Fruit fly (Drosophila melanogaster) whole organism, embryonic: ENCODE measurements around the gene CG6724.

Source experiments
- BEAF-32 ChIP-seq: fragments of 200-800 bp; sonication (Bioruptor generic); optimal IDR thresholded peaks from 3 replicates; lab custom pipeline; 2017; ENCODE audit warnings: missing biosample characterization, missing genetic modification characterization, mild to moderate bottlenecking, moderate library complexity, missing genetic modification reagents
- Blimp-1 ChIP-seq: fragments of 200-800 bp; sonication (Bioruptor generic); optimal IDR thresholded peaks from 3 replicates; lab custom pipeline; 2018; ENCODE audit warnings: missing biosample characterization, missing genetic modification characterization, mild to moderate bottlenecking, moderate library complexity, missing genetic modification reagents
- CG10274 ChIP-seq: fragments of 200-800 bp; sonication (Bioruptor generic); optimal IDR thresholded peaks from 3 replicates; lab custom pipeline; 2017; ENCODE audit warnings: missing biosample characterization, mild to moderate bottlenecking, missing genetic modification characterization
- CG10979 ChIP-seq: fragments of 200-800 bp; sonication (Bioruptor generic); optimal IDR thresholded peaks from 2 replicates; lab custom pipeline; 2018; ENCODE audit warnings: missing biosample characterization, mild to moderate bottlenecking, missing genetic modification characterization, moderate library complexity
- CG11085 ChIP-seq: fragments of 200-800 bp; sonication (Bioruptor generic); IDR thresholded peaks from 2 replicates; pipeline ENCODE4 v1.3.6; 2022; ENCODE audit warnings: missing biosample characterization, missing genetic modification characterization
- CG11695 ChIP-seq: fragments of 200-800 bp; sonication (Bioruptor generic); IDR thresholded peaks from 3 replicates; pipeline ENCODE4 v1.3.6; 2022; ENCODE audit warnings: missing biosample characterization, missing genetic modification characterization
- CG11696 ChIP-seq: fragments of 200-800 bp; sonication (Bioruptor generic); IDR thresholded peaks from 2 replicates; pipeline ENCODE4 v1.3.6; 2022; ENCODE audit warnings: missing biosample characterization, missing genetic modification characterization
- CG14965 ChIP-seq: fragments of 200-800 bp; sonication (Bioruptor generic); optimal IDR thresholded peaks from 2 replicates; lab custom pipeline; 2016; ENCODE audit warnings: missing biosample characterization, missing genetic modification characterization, borderline replicate concordance
- CG16779 ChIP-seq: fragments of 200-800 bp; sonication (Bioruptor generic); IDR thresholded peaks from 2 replicates; pipeline ENCODE4 v1.3.6; 2022; ENCODE audit warnings: missing biosample characterization, missing genetic modification characterization
- CG17359 ChIP-seq: fragments of 200-800 bp; sonication (Bioruptor generic); optimal IDR thresholded peaks from 3 replicates; lab custom pipeline; 2018; ENCODE audit warnings: missing biosample characterization, mild to moderate bottlenecking, missing genetic modification characterization, moderate library complexity
- CG18011 ChIP-seq: fragments of 200-800 bp; sonication (Bioruptor generic); optimal IDR thresholded peaks from 2 replicates; lab custom pipeline; 2017; ENCODE audit warnings: missing biosample characterization, missing genetic modification characterization, mild to moderate bottlenecking, moderate library complexity, missing genotype
- CG2875 ChIP-seq: fragments of 200-800 bp; sonication (Bioruptor generic); optimal IDR thresholded peaks from 2 replicates; lab custom pipeline; 2017; ENCODE audit warnings: missing biosample characterization, mild to moderate bottlenecking, missing genetic modification characterization, missing genetic modification reagents
- CG2889 ChIP-seq: fragments of 200-800 bp; sonication (Bioruptor generic); IDR thresholded peaks from 3 replicates; pipeline ENCODE4 v1.3.6; 2022; ENCODE audit warnings: missing biosample characterization, missing genetic modification characterization
- CG43689 ChIP-seq: fragments of 200-800 bp; sonication (Bioruptor generic); IDR thresholded peaks from 2 replicates; pipeline ENCODE4 v1.3.6; 2022; ENCODE audit warnings: missing biosample characterization, missing genetic modification characterization
- CG4404 ChIP-seq: fragments of 200-800 bp; sonication (Bioruptor generic); IDR thresholded peaks from 2 replicates; pipeline ENCODE4 v1.3.6; 2022; ENCODE audit warnings: missing biosample characterization, missing genetic modification characterization
- CG7271 ChIP-seq: fragments of 200-800 bp; sonication (Bioruptor generic); optimal IDR thresholded peaks from 2 replicates; lab custom pipeline; 2018; ENCODE audit warnings: missing biosample characterization, mild to moderate bottlenecking, missing genetic modification characterization, moderate library complexity
- CG7745 ChIP-seq: fragments of 200-800 bp; sonication (Bioruptor generic); optimal IDR thresholded peaks from 2 replicates; lab custom pipeline; 2018; ENCODE audit warnings: missing biosample characterization, mild to moderate bottlenecking, missing genetic modification characterization, moderate library complexity
- CG7839 ChIP-seq: fragments of 200-800 bp; sonication (Bioruptor generic); optimal IDR thresholded peaks from 3 replicates; lab custom pipeline; 2018; ENCODE audit warnings: missing biosample characterization, mild to moderate bottlenecking, missing genetic modification characterization, moderate library complexity
- CG7928 ChIP-seq: fragments of 200-800 bp; sonication (Bioruptor generic); optimal IDR thresholded peaks from 2 replicates; lab custom pipeline; 2017; ENCODE audit warnings: missing biosample characterization, mild to moderate bottlenecking, missing genetic modification characterization
- CG9437 ChIP-seq: fragments of 200-800 bp; sonication (Bioruptor generic); optimal IDR thresholded peaks from 2 replicates; lab custom pipeline; 2018; ENCODE audit warnings: missing biosample characterization, mild to moderate bottlenecking, missing genetic modification characterization
- CG9817 ChIP-seq: fragments of 200-800 bp; sonication (Bioruptor generic); optimal IDR thresholded peaks from 2 replicates; lab custom pipeline; 2018; ENCODE audit warnings: missing biosample characterization, mild to moderate bottlenecking, missing genetic modification characterization, moderate library complexity
- CoRest ChIP-seq: fragments of 200-800 bp; sonication (Bioruptor generic); optimal IDR thresholded peaks from 3 replicates; lab custom pipeline; 2018; ENCODE audit warnings: missing biosample characterization, mild to moderate bottlenecking, missing genetic modification characterization, moderate library complexity
- CrebB ChIP-seq: fragments of 200-800 bp; sonication (Bioruptor generic); optimal IDR thresholded peaks from 3 replicates; lab custom pipeline; 2018; ENCODE audit warnings: missing biosample characterization, mild to moderate bottlenecking, missing genetic modification characterization
- Dek ChIP-seq: fragments of 200-800 bp; sonication (Bioruptor generic); optimal IDR thresholded peaks from 3 replicates; lab custom pipeline; 2019; ENCODE audit warnings: missing biosample characterization, mild to moderate bottlenecking, missing genetic modification characterization, moderate library complexity
- Drgx ChIP-seq: fragments of 200-800 bp; sonication (Bioruptor generic); IDR thresholded peaks from 2 replicates; pipeline ENCODE4 v1.3.6; 2022; ENCODE audit warnings: missing biosample characterization, missing genetic modification characterization
- GATAe ChIP-seq: fragments of 200-800 bp; sonication (Bioruptor generic); conservative IDR thresholded peaks from 2 replicates; pipeline ENCODE4 v1.3.6; 2022; ENCODE audit warnings: missing biosample characterization, missing genetic modification characterization
- MESR4 ChIP-seq: fragments of 200-800 bp; sonication (Bioruptor generic); optimal IDR thresholded peaks from 2 replicates; lab custom pipeline; 2018; ENCODE audit warnings: missing biosample characterization, mild to moderate bottlenecking, missing genetic modification characterization, moderate library complexity
- Nf-YB ChIP-seq: fragments of 200-800 bp; sonication (Bioruptor generic); optimal IDR thresholded peaks from 3 replicates; lab custom pipeline; 2019; ENCODE audit warnings: missing biosample characterization, mild to moderate bottlenecking, missing genetic modification characterization, moderate library complexity
- NfI ChIP-seq: fragments of 200-800 bp; sonication (Bioruptor generic); optimal IDR thresholded peaks from 3 replicates; lab custom pipeline; 2018; ENCODE audit warnings: missing biosample characterization, mild to moderate bottlenecking, missing genetic modification characterization, moderate library complexity
- PHDP ChIP-seq: fragments of 200-800 bp; sonication (Bioruptor generic); optimal IDR thresholded peaks from 3 replicates; lab custom pipeline; 2018; ENCODE audit warnings: missing biosample characterization, mild to moderate bottlenecking, missing genetic modification characterization, moderate library complexity
- Sry-δ ChIP-seq: fragments of 200-800 bp; sonication (Bioruptor generic); optimal IDR thresholded peaks from 2 replicates; lab custom pipeline; 2016; ENCODE audit warnings: missing biosample characterization, missing genetic modification characterization
- Xbp1 ChIP-seq: fragments of 200-800 bp; sonication (Bioruptor generic); optimal IDR thresholded peaks from 3 replicates; lab custom pipeline; 2016; ENCODE audit warnings: missing biosample characterization, mild to moderate bottlenecking, missing genetic modification characterization
- Xrp1 ChIP-seq: fragments of 200-800 bp; sonication (Bioruptor generic); IDR thresholded peaks from 2 replicates; pipeline ENCODE4 v1.3.6; 2022; ENCODE audit warnings: missing biosample characterization, missing genetic modification characterization
- ap ChIP-seq: fragments of 200-800 bp; sonication (Bioruptor generic); IDR thresholded peaks from 2 replicates; pipeline ENCODE4 v1.3.6; 2022; ENCODE audit warnings: missing biosample characterization, missing genetic modification characterization
- ash1 ChIP-seq: fragments of 200-800 bp; sonication (Bioruptor generic); optimal IDR thresholded peaks from 2 replicates; lab custom pipeline; 2018; ENCODE audit warnings: missing biosample characterization, mild to moderate bottlenecking, missing genetic modification characterization
- bbx ChIP-seq: fragments of 200-800 bp; sonication (Bioruptor generic); IDR thresholded peaks from 2 replicates; pipeline ENCODE4 v1.3.6; 2022; ENCODE audit warnings: missing biosample characterization, missing genetic modification characterization; ENCODE audit not compliant: partially characterized antibody
- crol ChIP-seq: fragments of 200-800 bp; sonication (Bioruptor generic); IDR thresholded peaks from 2 replicates; pipeline ENCODE4 v1.3.6; 2022; ENCODE audit warnings: missing biosample characterization, missing genetic modification characterization
- dpn ChIP-seq, 2 experiments: fragments of 200-800 bp; sonication (Bioruptor generic); optimal IDR thresholded peaks; 3 replicates each; lab custom pipeline; 2016; ENCODE audit warnings: missing biosample characterization in 2 of 2, missing genetic modification characterization in 2 of 2
- inv ChIP-seq: fragments of 200-800 bp; sonication (Bioruptor generic); IDR thresholded peaks from 2 replicates; pipeline ENCODE4 v1.3.6; 2022; ENCODE audit warnings: missing biosample characterization, missing genetic modification characterization; ENCODE audit not compliant: partially characterized antibody
- nmo ChIP-seq: fragments of 200-800 bp; sonication (Bioruptor generic); optimal IDR thresholded peaks from 2 replicates; lab custom pipeline; 2018; ENCODE audit warnings: missing biosample characterization, mild to moderate bottlenecking, missing genetic modification characterization, moderate library complexity
- nom ChIP-seq: fragments of 200-800 bp; sonication (Bioruptor generic); optimal IDR thresholded peaks from 2 replicates; lab custom pipeline; 2017; ENCODE audit warnings: missing biosample characterization, missing genetic modification characterization, mild to moderate bottlenecking, moderate library complexity, missing genetic modification reagents
- pb ChIP-seq: fragments of 200-800 bp; sonication (Bioruptor generic); optimal IDR thresholded peaks from 3 replicates; lab custom pipeline; 2016; ENCODE audit warnings: missing biosample characterization, missing genetic modification characterization
- ranshi ChIP-seq: fragments of 200-800 bp; sonication (Bioruptor generic); IDR thresholded peaks from 2 replicates; pipeline ENCODE4 v1.3.6; 2022; ENCODE audit warnings: missing biosample characterization, missing genetic modification characterization
- repo ChIP-seq: fragments of 200-800 bp; sonication (Bioruptor generic); optimal IDR thresholded peaks from 2 replicates; lab custom pipeline; 2016; ENCODE audit warnings: missing biosample characterization, missing genetic modification characterization
- stwl ChIP-seq: fragments of 200-800 bp; sonication (Bioruptor generic); optimal IDR thresholded peaks from 3 replicates; lab custom pipeline; 2018; ENCODE audit warnings: missing biosample characterization, mild to moderate bottlenecking, missing genetic modification characterization, moderate library complexity
- unc-4 ChIP-seq: fragments of 200-800 bp; sonication (Bioruptor generic); IDR thresholded peaks from 2 replicates; pipeline ENCODE4 v1.3.6; 2022; ENCODE audit warnings: missing biosample characterization, missing genetic modification characterization; ENCODE audit not compliant: partially characterized antibody
- wek ChIP-seq: fragments of 200-800 bp; sonication (Bioruptor generic); optimal IDR thresholded peaks from 3 replicates; lab custom pipeline; 2018; ENCODE audit warnings: missing biosample characterization, mild to moderate bottlenecking, missing genetic modification characterization, moderate library complexity

CG6724 gene

DNA sequence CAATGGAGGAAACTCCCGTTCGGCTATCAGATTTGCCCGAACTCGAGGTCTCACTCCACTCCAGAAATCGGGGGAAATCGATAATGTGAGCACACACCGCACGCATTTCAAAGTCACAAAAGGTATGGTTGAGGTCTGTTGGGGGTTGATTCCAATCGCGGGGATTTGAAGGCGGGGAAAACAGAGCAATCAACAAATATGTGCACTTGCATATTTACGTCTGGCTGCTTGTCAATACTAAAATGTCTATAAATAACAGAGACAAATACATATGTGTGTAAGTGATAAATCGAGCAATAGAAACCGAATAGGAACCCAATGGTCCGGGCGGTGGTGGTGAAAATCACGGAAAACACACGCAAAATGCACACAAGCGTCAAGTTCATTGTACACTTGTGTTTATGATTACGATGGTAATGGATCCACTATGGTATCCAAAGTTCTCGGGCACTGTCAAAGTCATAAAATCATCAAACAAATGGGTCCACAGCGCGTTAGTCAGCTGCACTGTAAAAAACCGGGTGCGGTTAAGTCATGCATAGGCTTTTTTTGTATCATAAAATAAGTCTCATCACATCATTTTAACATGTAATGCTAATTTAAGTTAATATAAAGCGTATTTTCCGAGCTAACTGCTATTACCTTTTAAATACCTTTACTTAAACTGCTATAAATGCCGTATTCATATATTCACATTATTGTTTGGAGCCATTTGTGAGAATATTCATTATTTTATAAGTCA is 17.7 kb downstream of the CG6724 start (continued):
- TF ChIP-seq NfI (GFP tag; lab: Kevin White, UChicago) (peak; percentile 55), inv (GFP tag; lab: Robert Waterston, UW) (no peak), Xrp1 (GFP tag; lab: Robert Waterston, UW) (peak; percentile 97), pb (GFP tag; lab: Kevin White, UChicago) (peak; percentile 72), Nf-YB (GFP tag; lab: Kevin White, UChicago) (peak; percentile 69), MESR4 (peak; percentile 37), BEAF-32 (GFP tag; lab: Kevin White, UChicago) (no peak), CG9437 (peak; percentile 19), CG2889 (GFP tag; lab: Robert Waterston, UW) (no peak), CG2875 (GFP tag; lab: Kevin White, UChicago) (peak; percentile 97), GATAe (GFP tag; lab: Robert Waterston, UW) (no peak), unc-4 (GFP tag; lab: Robert Waterston, UW) (no peak), CG18011 (GFP tag; lab: Kevin White, UChicago) (peak; percentile 35), CG10274 (GFP tag; lab: Kevin White, UChicago) (peak; percentile 69), CG11085 (GFP tag; lab: Robert Waterston, UW) (no peak), ap (GFP tag; lab: Robert Waterston, UW) (peak; percentile 52; the same call in 1 of the 2 replicates), nom (no peak), CG7928 (GFP tag; lab: Kevin White, UChicago) (peak; percentile 41), CG43689 (0 out of 2 replicates have a peak, but pooled peaks have one; percentile 36), CG7839 (tag; lab: Kevin White, UChicago) (peak; percentile 65), stwl (peak; percentile 68), Dek (peak; percentile 48), CG7745 (peak; percentile 93), CG11696 (GFP tag; lab: Robert Waterston, UW) (peak; percentile 84), dpn (GFP tag; optimal IDR thresholded peaks at IDR 0.05; lab: Kevin White, UChicago) (peak; percentile 49 to 79), Blimp-1 (GFP tag; lab: Kevin White, UChicago) (peak; percentile 90), CG9817 (peak; percentile 61), CrebB (peak; percentile 87), Xbp1 (GFP tag; lab: Kevin White, UChicago) (peak; percentile 32), CG14965 (GFP tag; lab: Kevin White, UChicago) (peak; percentile 88), CG7271 (tag; lab: Kevin White, UChicago) (peak; percentile 88), ash1 (GFP tag; lab: Kevin White, UChicago) (no peak), ranshi (GFP tag; lab: Robert Waterston, UW) (peak; percentile 75), wek (GFP tag; lab: Kevin White, UChicago) (peak; percentile 92), Sry-δ (GFP tag; lab: Kevin White, UChicago) (peak; percentile 56), bbx (GFP tag; lab: Robert Waterston, UW) (no peak), CG17359 (tag; lab: Kevin White, UChicago) (peak; percentile 90), nmo (peak; percentile 56), CG4404 (GFP tag; lab: Robert Waterston, UW) (0 out of 2 replicates have a peak, but pooled peaks have one; percentile 33), crol (peak; percentile 83), CG11695 (GFP tag; lab: Robert Waterston, UW) (peak; percentile 80; the same call in 2 of the 3 replicates), Drgx (GFP tag; lab: Robert Waterston, UW) (peak; percentile 48), CG10979 (tag; lab: Kevin White, UChicago) (peak; percentile 73), CG16779 (no peak), repo (GFP tag; lab: Kevin White, UChicago) (peak; percentile 90), PHDP (peak; percentile 83), CoRest (tag; lab: Kevin White, UChicago) (peak; percentile 89)
